Fruit fly (Drosophila melanogaster) whole organism, prepupa: Measurements from ENCODE around the gene CG2652.
A peak's percentile ranks its signal among the peaks of the same experiment; 100 is the strongest.

Experiments
- Blimp-1 ChIP-seq: fragments of 200-800 bp; sonication (Bioruptor generic); optimal IDR thresholded peaks from 3 replicates; lab custom pipeline; 2017; ENCODE audit warnings: missing biosample characterization, missing genetic modification characterization, mild to moderate bottlenecking, moderate library complexity, missing genetic modification reagents
- CG10669 ChIP-seq: fragments of 200-800 bp; sonication (Bioruptor generic); optimal IDR thresholded peaks from 3 replicates; lab custom pipeline; 2018; ENCODE audit warnings: missing biosample characterization, mild to moderate bottlenecking, missing genetic modification characterization, moderate library complexity
- CG11902 ChIP-seq: fragments of 200-800 bp; sonication (Bioruptor generic); optimal IDR thresholded peaks from 3 replicates; lab custom pipeline; 2016; ENCODE audit warnings: missing biosample characterization, missing genetic modification characterization
- CG15336 ChIP-seq: fragments of 200-800 bp; sonication (Bioruptor generic); IDR thresholded peaks from 2 replicates; pipeline ENCODE4 v1.3.6; 2022; ENCODE audit warnings: missing biosample characterization, missing genetic modification characterization
- CG32006 ChIP-seq: fragments of 200-800 bp; sonication (Bioruptor generic); optimal IDR thresholded peaks from 3 replicates; lab custom pipeline; 2017; ENCODE audit warnings: missing biosample characterization, mild to moderate bottlenecking, missing genetic modification characterization
- CG34406 ChIP-seq: fragments of 200-800 bp; sonication (Bioruptor generic); optimal IDR thresholded peaks from 3 replicates; lab custom pipeline; 2016; ENCODE audit warnings: missing biosample characterization, missing genetic modification characterization
- CG4318 ChIP-seq: fragments of 200-800 bp; sonication (Bioruptor generic); optimal IDR thresholded peaks from 3 replicates; lab custom pipeline; 2017; ENCODE audit warnings: missing biosample characterization, mild to moderate bottlenecking, missing genetic modification characterization
- CG6163 ChIP-seq: fragments of 200-800 bp; sonication (Bioruptor generic); IDR thresholded peaks from 3 replicates; pipeline ENCODE4 v1.3.6; 2022; ENCODE audit warnings: missing biosample characterization, missing genetic modification characterization
- CG6276 ChIP-seq: fragments of 200-800 bp; sonication (Bioruptor generic); optimal IDR thresholded peaks from 2 replicates; lab custom pipeline; 2017; ENCODE audit warnings: missing biosample characterization, mild to moderate bottlenecking, missing genetic modification characterization
- CG6792 ChIP-seq: fragments of 200-800 bp; sonication (Bioruptor generic); optimal IDR thresholded peaks from 3 replicates; lab custom pipeline; 2016; ENCODE audit warnings: missing biosample characterization, missing genetic modification characterization
- CG6854 ChIP-seq: fragments of 200-800 bp; sonication (Bioruptor generic); optimal IDR thresholded peaks from 2 replicates; lab custom pipeline; 2017; ENCODE audit warnings: missing biosample characterization, mild to moderate bottlenecking, missing genetic modification characterization
- CG7368 ChIP-seq: fragments of 200-800 bp; sonication (Bioruptor generic); optimal IDR thresholded peaks from 3 replicates; lab custom pipeline; 2016; ENCODE audit warnings: missing biosample characterization, missing genetic modification characterization
- CG8119 ChIP-seq: fragments of 200-800 bp; sonication (Bioruptor generic); IDR thresholded peaks from 3 replicates; pipeline ENCODE4 v1.3.6; 2022; ENCODE audit warnings: missing biosample characterization, missing genetic modification characterization
- CG8319 ChIP-seq: fragments of 200-800 bp; sonication (Bioruptor generic); optimal IDR thresholded peaks from 3 replicates; lab custom pipeline; 2016; ENCODE audit warnings: missing biosample characterization, missing genetic modification characterization
- CG8632 ChIP-seq: fragments of 200-800 bp; sonication (Bioruptor generic); optimal IDR thresholded peaks from 3 replicates; lab custom pipeline; 2016; ENCODE audit warnings: missing biosample characterization, missing genetic modification characterization
- Eip75B ChIP-seq: fragments of 200-800 bp; sonication (Bioruptor generic); optimal IDR thresholded peaks from 3 replicates; lab custom pipeline; 2016; ENCODE audit warnings: missing biosample characterization, missing genetic modification characterization
- Eip78C ChIP-seq: fragments of 200-800 bp; sonication (Bioruptor generic); peaks from one replicate; lab custom pipeline; 2016; ENCODE audit warnings: missing biosample characterization, missing genetic modification characterization
- Eip93F ChIP-seq: fragments of 200-800 bp; sonication (Bioruptor generic); optimal IDR thresholded peaks from 2 replicates; lab custom pipeline; 2016; ENCODE audit warnings: missing biosample characterization, mild to moderate bottlenecking, missing genetic modification characterization
- Ets96B ChIP-seq: fragments of 200-800 bp; optimal IDR thresholded peaks from 2 replicates; lab custom pipeline; 2019; ENCODE audit warnings: missing biosample characterization, mild to moderate bottlenecking, missing genetic modification characterization, moderate library complexity
- Gug ChIP-seq: fragments of 200-800 bp; sonication (Bioruptor generic); IDR thresholded peaks from 2 replicates; pipeline ENCODE4 v1.3.6; 2022; ENCODE audit warnings: missing biosample characterization, missing genetic modification characterization
- Hr39 ChIP-seq: fragments of 200-800 bp; sonication (Bioruptor generic); optimal IDR thresholded peaks from 2 replicates; lab custom pipeline; 2016; ENCODE audit warnings: missing biosample characterization, missing genetic modification characterization
- Lpt ChIP-seq: fragments of 200-800 bp; sonication (Bioruptor generic); optimal IDR thresholded peaks from 3 replicates; lab custom pipeline; 2016; ENCODE audit warnings: missing biosample characterization, missing genetic modification characterization
- Met ChIP-seq: fragments of 200-800 bp; sonication (Bioruptor generic); optimal IDR thresholded peaks from 3 replicates; lab custom pipeline; 2016; ENCODE audit warnings: missing biosample characterization, missing genetic modification characterization
- OdsH ChIP-seq: fragments of 200-800 bp; sonication (Bioruptor generic); optimal IDR thresholded peaks from 3 replicates; lab custom pipeline; 2016; ENCODE audit warnings: missing biosample characterization, missing genetic modification characterization
- Sox102F ChIP-seq: fragments of 200-800 bp; sonication (Bioruptor generic); optimal IDR thresholded peaks from 2 replicates; lab custom pipeline; 2016; ENCODE audit warnings: missing biosample characterization, mild to moderate bottlenecking, missing genetic modification characterization
- Sox14 ChIP-seq: fragments of 200-800 bp; sonication (Bioruptor generic); optimal IDR thresholded peaks from 3 replicates; lab custom pipeline; 2016; ENCODE audit warnings: missing biosample characterization, missing genetic modification characterization
- achi ChIP-seq: fragments of 200-800 bp; sonication (Bioruptor generic); optimal IDR thresholded peaks from 3 replicates; lab custom pipeline; 2016; ENCODE audit warnings: missing biosample characterization, missing genetic modification characterization
- cyc ChIP-seq: fragments of 200-800 bp; sonication (Bioruptor generic); optimal IDR thresholded peaks from 3 replicates; lab custom pipeline; 2016; ENCODE audit warnings: missing biosample characterization, missing genetic modification characterization
- dsx ChIP-seq: fragments of 200-800 bp; optimal IDR thresholded peaks from 3 replicates; lab custom pipeline; 2019; ENCODE audit warnings: missing biosample characterization, mild to moderate bottlenecking, missing genetic modification characterization, moderate library complexity; ENCODE audit not compliant: poor library complexity, severe bottlenecking
- esn ChIP-seq: fragments of 200-800 bp; sonication (Bioruptor generic); optimal IDR thresholded peaks from 2 replicates; lab custom pipeline; 2016; ENCODE audit warnings: missing biosample characterization, mild to moderate bottlenecking, missing genetic modification characterization, moderate library complexity
- fkh ChIP-seq: fragments of 200-800 bp; sonication (Bioruptor generic); optimal IDR thresholded peaks from 3 replicates; lab custom pipeline; 2017; ENCODE audit warnings: missing biosample characterization, mild to moderate bottlenecking, missing genetic modification characterization, moderate library complexity
- net ChIP-seq: fragments of 200-800 bp; sonication (Bioruptor generic); optimal IDR thresholded peaks from 3 replicates; lab custom pipeline; 2016; ENCODE audit warnings: missing biosample characterization, missing genetic modification characterization
- salr ChIP-seq, 2 experiments: fragments of 200-800 bp; sonication (Bioruptor generic); optimal IDR thresholded peaks; 3 replicates each; lab custom pipeline; 2016 to 2018; ENCODE audit warnings: missing biosample characterization in 2 of 2, missing genetic modification characterization in 2 of 2, mild to moderate bottlenecking in 1 of 2
- ss ChIP-seq, 2 experiments: fragments of 200-800 bp; sonication (Bioruptor generic); optimal IDR thresholded peaks; 2 replicates in 1 of 2; 3 replicates in 1 of 2; lab custom pipeline; 2017 to 2018; ENCODE audit warnings: mild to moderate bottlenecking in 2 of 2, missing biosample characterization in 2 of 2, missing genetic modification characterization in 2 of 2, moderate library complexity in 1 of 2
- svp ChIP-seq: fragments of 200-800 bp; sonication (Bioruptor generic); peaks from one replicate; lab custom pipeline; 2016; ENCODE audit warnings: missing biosample characterization, missing genetic modification characterization

The CG2652 gene

dm6 chrX:2652124-2652923 lies 30.4 kb downstream of the CG2652 start (continued):
- TF ChIP-seq CG32006 (GFP tag; lab: Kevin White, UChicago), result no peak
- TF ChIP-seq salr (GFP tag; optimal IDR thresholded peaks at IDR 0.05; lab: Kevin White, UChicago), result no peak
- no peak for TF ChIP-seq CG7368 (GFP tag; lab: Kevin White, UChicago)
- TF ChIP-seq OdsH, result no peak
- TF ChIP-seq CG6792 (GFP tag; lab: Kevin White, UChicago), result no peak
- TF ChIP-seq CG15336 (GFP tag; lab: Robert Waterston, UW), result peak; percentile 63; the same call in 1 of the 2 replicates
- TF ChIP-seq esn (GFP tag; lab: Kevin White, UChicago), result no peak
- TF ChIP-seq Gug (GFP tag; lab: Robert Waterston, UW), result 0 out of 2 replicates have a peak, but pooled peaks have one; percentile 11
- TF ChIP-seq CG8119 (GFP tag; lab: Robert Waterston, UW), result peak; percentile 71

dm6 chrX:2651128-2651527 lies 31.6 kb downstream of the CG2652 start:
- TF ChIP-seq Sox14 (GFP tag; lab: Kevin White, UChicago) (no peak), OdsH (no peak), Lpt (GFP tag; lab: Kevin White, UChicago) (no peak), achi (GFP tag; lab: Kevin White, UChicago) (no peak), CG6792 (GFP tag; lab: Kevin White, UChicago) (no peak), CG4318 (GFP tag; lab: Kevin White, UChicago) (no peak), ss (GFP tag; optimal IDR thresholded peaks at IDR 0.05; lab: Kevin White, UChicago) (no peak), CG8632 (GFP tag; lab: Kevin White, UChicago) (no peak), CG8319 (GFP tag; lab: Kevin White, UChicago) (no peak)

DNA sequence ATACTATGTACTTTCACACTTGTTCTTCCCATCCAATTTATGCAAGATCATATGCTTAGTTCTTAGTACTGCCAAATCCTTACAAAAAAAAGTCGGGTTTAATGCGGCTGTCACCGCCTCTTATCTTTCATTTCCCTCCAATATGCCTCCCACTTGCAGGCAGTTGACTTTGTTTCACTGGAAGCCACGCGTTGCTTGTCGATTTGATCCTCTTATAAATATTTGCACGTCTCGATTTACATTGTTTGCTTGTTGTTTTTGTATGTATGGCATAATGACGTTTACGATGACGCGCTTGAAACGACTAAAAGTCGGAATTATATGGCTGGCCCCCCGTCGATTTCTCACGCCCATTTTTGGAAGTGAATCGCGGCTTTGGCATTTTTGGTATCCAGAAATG lies 33.8 kb downstream of the CG2652 start:
- TF ChIP-seq CG15336 (GFP tag; lab: Robert Waterston, UW) (no peak), ss (GFP tag; optimal IDR thresholded peaks at IDR 0.05; lab: Kevin White, UChicago) (peak in 1 of 2 experiments; percentile 41), net (GFP tag; lab: Kevin White, UChicago) (no peak), Hr39 (GFP tag; lab: Kevin White, UChicago) (no peak), CG6854 (peak; percentile 52), Eip93F (GFP tag; lab: Kevin White, UChicago) (no peak), CG10669 (GFP tag; lab: Kevin White, UChicago) (no peak), Met (GFP tag; lab: Kevin White, UChicago) (peak; percentile 14), CG6792 (GFP tag; lab: Kevin White, UChicago) (no peak), CG34406 (GFP tag; lab: Kevin White, UChicago) (no peak), Sox102F (GFP tag; lab: Kevin White, UChicago) (no peak), Blimp-1 (GFP tag; lab: Kevin White, UChicago) (no peak), CG32006 (GFP tag; lab: Kevin White, UChicago) (no peak), cyc (no peak), dsx (peak; percentile 53), Eip75B (GFP tag; lab: Kevin White, UChicago) (no peak), CG6163 (GFP tag; lab: Robert Waterston, UW) (peak; percentile 29; the same call in 1 of the 3 replicates), CG6276 (GFP tag; lab: Kevin White, UChicago) (no peak), Ets96B (tag; lab: Kevin White, UChicago) (no peak), svp (GFP tag; lab: Kevin White, UChicago) (peak; percentile 77), Eip78C (GFP tag; lab: Kevin White, UChicago) (peak; percentile 26), CG11902 (no peak), fkh (peak; percentile 24), CG4318 (GFP tag; lab: Kevin White, UChicago) (no peak), achi (GFP tag; lab: Kevin White, UChicago) (no peak)
